Worm (Caenorhabditis elegans): Measurements from ENCODE around the gene F14D7.8.
A peak's percentile ranks its signal among the peaks of the same experiment; 100 is the strongest.

Gene F14D7.8

DNA sequence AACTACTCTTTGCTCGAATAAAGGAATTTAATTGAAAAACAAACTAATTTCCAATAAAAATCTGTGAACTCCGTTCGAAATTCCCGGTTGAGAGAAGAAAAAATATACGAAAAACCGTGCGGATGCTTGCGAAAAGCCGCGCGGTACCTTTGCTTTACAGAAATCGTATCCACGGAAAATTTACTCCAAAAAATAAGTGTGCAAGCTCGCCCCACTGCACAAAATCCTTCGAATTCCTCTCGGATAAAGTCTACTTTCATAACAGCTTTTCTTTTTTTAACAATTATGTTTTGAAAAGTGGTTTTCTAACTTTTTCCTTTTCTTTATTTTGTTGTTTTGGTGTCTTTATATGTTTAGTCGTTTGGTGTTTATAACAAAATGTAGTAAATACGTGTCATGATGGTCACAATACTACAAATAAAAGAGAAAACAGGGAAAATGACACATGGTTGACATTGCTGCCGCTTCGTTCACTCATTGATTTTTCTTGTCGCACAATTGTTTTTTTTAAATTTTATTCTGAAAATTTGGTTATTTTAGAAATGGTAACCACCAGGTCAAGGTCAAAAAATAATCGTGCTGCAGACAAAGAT, 34.7 kb upstream of the F14D7.8 start, which contains the start of gene cept-2 (continued):
- TF ChIP-seq zfh-2 (GFP tag; conservative IDR thresholded peaks at IDR 0.05) (no peak), ceh-27 (GFP tag; optimal IDR thresholded peaks at IDR 0.05) (peak; percentile 81), F55B11.4 (tag; optimal IDR thresholded peaks at IDR 0.05; ENCODE audit: borderline replicate concordance, insufficient read depth) (no peak), B0261.1 (tag; optimal IDR thresholded peaks at IDR 0.05) (peak; percentile 22), nfya-1 (tag; optimal IDR thresholded peaks at IDR 0.05; ENCODE audit: borderline replicate concordance, insufficient read depth) (no peak), dpl-1 (GFP tag; optimal IDR thresholded peaks at IDR 0.05) (peak; percentile 56), hlh-12 (tag; optimal IDR thresholded peaks at IDR 0.05) (no peak), atf-7 (tag; optimal IDR thresholded peaks at IDR 0.05) (no peak), cebp-1 (GFP tag; IDR thresholded peaks at IDR 0.05) (0 out of 2 replicates have a peak, but pooled peaks have one; percentile 34), cebp-1 (tag; optimal IDR thresholded peaks at IDR 0.05) (no peak), egl-18 (GFP tag; IDR thresholded peaks at IDR 0.05) (0 out of 2 replicates have a peak, but pooled peaks have one; percentile 61), nhr-80 (tag; optimal IDR thresholded peaks at IDR 0.05) (peak; percentile 54), snpc-1.3 (tag; optimal IDR thresholded peaks at IDR 0.05; ENCODE audit: insufficient read depth) (peak; percentile 66), rpc-1 (optimal IDR thresholded peaks at IDR 0.05) (peak; percentile 39), rpc-1 (tag; optimal IDR thresholded peaks at IDR 0.05) (peak; percentile 2), mcd-1 (GFP tag; IDR thresholded peaks at IDR 0.05) (peak; percentile 98)

ce11 chrV:14341672-14342071, 29.1 kb upstream of the F14D7.8 start, which contains the start of gene F47B8.10:
F47B8.10 (plus strand) TSS chrV:14341972.
- TF ChIP-seq tbp1 (GFP tag; optimal IDR thresholded peaks at IDR 0.05) (no peak), B0261.1 (tag; optimal IDR thresholded peaks at IDR 0.05) (no peak), ceh-27 (GFP tag; optimal IDR thresholded peaks at IDR 0.05) (no peak), ceh-40 (GFP tag; IDR thresholded peaks at IDR 0.05) (no peak), attf-3 (GFP tag; conservative IDR thresholded peaks at IDR 0.05) (no peak), lin-26 (GFP tag; IDR thresholded peaks at IDR 0.05) (no peak), F55B11.4 (tag; optimal IDR thresholded peaks at IDR 0.05; ENCODE audit: borderline replicate concordance, insufficient read depth) (no peak), hrde-1 (tag; optimal IDR thresholded peaks at IDR 0.05; ENCODE audit: borderline replicate concordance) (no peak), dpff-1 (tag; optimal IDR thresholded peaks at IDR 0.05) (no peak), ceh-100 (GFP tag; IDR thresholded peaks at IDR 0.05) (no peak)

DNA sequence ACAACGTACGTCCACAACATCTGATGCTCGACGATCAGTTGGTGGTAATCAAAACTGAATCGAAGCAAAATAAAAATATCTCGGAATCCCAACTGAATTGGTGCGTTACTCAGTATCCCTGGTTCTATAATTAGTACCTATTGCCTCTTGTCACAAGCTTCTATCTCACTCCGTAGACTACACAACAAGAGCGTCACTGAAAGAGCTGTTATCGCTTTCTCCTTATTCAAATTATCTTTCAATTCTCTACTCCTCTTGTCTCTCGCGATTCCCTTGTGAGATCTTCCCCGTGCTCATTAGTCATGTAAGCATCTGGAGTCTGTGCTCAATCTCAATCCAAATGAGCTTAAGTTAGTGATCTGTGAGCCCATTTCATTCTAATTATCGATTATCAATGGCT, 24.1 kb upstream of the F14D7.8 start, which contains the start of gene srm-6:
Gene srm-6, plus strand, starts transcription at position 301 of the 400 bp plus-strand sequence.
- TF ChIP-seq dpff-1 (tag; optimal IDR thresholded peaks at IDR 0.05) = no peak
- no peak for TF ChIP-seq F39B2.1 (GFP tag; IDR thresholded peaks at IDR 0.05)
- no peak for TF ChIP-seq nhr-27 (tag; optimal IDR thresholded peaks at IDR 0.05)
- TF ChIP-seq F55B11.4 (tag; optimal IDR thresholded peaks at IDR 0.05; ENCODE audit: borderline replicate concordance, insufficient read depth) = no peak
- TF ChIP-seq athp-1 (tag; optimal IDR thresholded peaks at IDR 0.05) = no peak
- no peak for TF ChIP-seq hrde-1 (tag; optimal IDR thresholded peaks at IDR 0.05; ENCODE audit: borderline replicate concordance)
- TF ChIP-seq dox-1 (GFP tag; IDR thresholded peaks at IDR 0.05) = no peak

DNA sequence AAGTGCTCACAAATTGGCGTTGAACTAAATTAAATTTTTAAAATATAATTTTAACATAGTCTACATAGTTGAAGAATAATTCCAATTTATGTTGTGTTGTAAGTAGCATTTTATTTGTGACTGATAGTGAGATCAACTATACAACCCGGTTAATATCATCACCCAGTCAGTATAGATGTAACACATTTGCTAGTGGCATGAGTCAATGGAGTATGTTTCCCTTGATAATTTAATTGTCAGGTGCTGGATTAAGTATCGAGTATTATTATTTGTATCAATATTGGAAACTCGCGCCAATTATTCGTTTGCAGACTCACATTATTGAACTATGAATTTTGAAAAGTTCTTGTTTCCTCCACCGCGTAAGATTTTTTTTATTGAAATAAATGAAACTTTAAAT, 22.3 kb upstream of the F14D7.8 start, which contains the start of gene srm-5:
Gene srm-5, plus strand, starts transcription at position 301 of the 400 bp plus-strand sequence.
- no peak for TF ChIP-seq ztf-22 (GFP tag; optimal IDR thresholded peaks at IDR 0.05)
- no peak for TF ChIP-seq sea-2 (GFP tag; IDR thresholded peaks at IDR 0.05)
- TF ChIP-seq ekl-4 (GFP tag; IDR thresholded peaks at IDR 0.05) = no peak
- no peak for TF ChIP-seq madf-6 (GFP tag; IDR thresholded peaks at IDR 0.05)
- no peak for TF ChIP-seq mxl-1 (tag; optimal IDR thresholded peaks at IDR 0.05)
- TF ChIP-seq fkh-3 (tag; optimal IDR thresholded peaks at IDR 0.05) = no peak
- TF ChIP-seq rcor-1 (GFP tag; IDR thresholded peaks at IDR 0.05) = no peak
- no peak for TF ChIP-seq ztf-6 (GFP tag; IDR thresholded peaks at IDR 0.05)
- no peak for TF ChIP-seq T07F8.4 (tag; optimal IDR thresholded peaks at IDR 0.05)
- TF ChIP-seq B0261.1 (tag; optimal IDR thresholded peaks at IDR 0.05) = no peak
- TF ChIP-seq F37B4.10 (GFP tag; IDR thresholded peaks at IDR 0.05) = no peak
- TF ChIP-seq egrh-3 (GFP tag; IDR thresholded peaks at IDR 0.05) = no peak

Measured in whole organism, young adult.